Fruit fly (Drosophila melanogaster) whole organism, embryonic: ENCODE data around the gene CG32719.

Source experiments
- Bteb2 ChIP-seq: fragments of 200-800 bp; sonication (Bioruptor generic); optimal IDR thresholded peaks from 2 replicates; lab custom pipeline; 2016; ENCODE audit warnings: missing biosample characterization, missing genetic modification characterization
- CG10431 ChIP-seq: fragments of 200-800 bp; sonication (Bioruptor generic); optimal IDR thresholded peaks from 3 replicates; lab custom pipeline; 2018; ENCODE audit warnings: missing biosample characterization, mild to moderate bottlenecking, missing genetic modification characterization
- CG12104 ChIP-seq: fragments of 200-800 bp; sonication (Bioruptor generic); optimal IDR thresholded peaks from 3 replicates; lab custom pipeline; 2016; ENCODE audit warnings: missing biosample characterization, missing genetic modification characterization
- CG13123 ChIP-seq: fragments of 200-800 bp; sonication (Bioruptor generic); optimal IDR thresholded peaks from 2 replicates; lab custom pipeline; 2016; ENCODE audit warnings: missing biosample characterization, missing genetic modification characterization
- CG13296 ChIP-seq: fragments of 200-800 bp; sonication (Bioruptor generic); optimal IDR thresholded peaks from 3 replicates; lab custom pipeline; 2018; ENCODE audit warnings: missing biosample characterization, mild to moderate bottlenecking, missing genetic modification characterization
- CG13624 ChIP-seq: fragments of 200-800 bp; sonication (Bioruptor generic); optimal IDR thresholded peaks from 2 replicates; lab custom pipeline; 2016; ENCODE audit warnings: missing biosample characterization, missing genetic modification characterization
- CG16863 ChIP-seq: fragments of 200-800 bp; sonication (Bioruptor generic); optimal IDR thresholded peaks from 3 replicates; lab custom pipeline; 2016; ENCODE audit warnings: missing biosample characterization, missing genetic modification characterization
- CG17328 ChIP-seq: fragments of 200-800 bp; sonication (Bioruptor generic); IDR thresholded peaks from 2 replicates; pipeline ENCODE4 v1.3.6; 2022; ENCODE audit warnings: missing biosample characterization, missing genetic modification characterization
- CG2712 ChIP-seq: fragments of 200-800 bp; optimal IDR thresholded peaks from 3 replicates; lab custom pipeline; 2019; ENCODE audit warnings: missing biosample characterization, mild to moderate bottlenecking, missing genetic modification characterization, moderate library complexity
- CG3407 ChIP-seq: fragments of 200-800 bp; sonication (Bioruptor generic); optimal IDR thresholded peaks from 2 replicates; lab custom pipeline; 2018; ENCODE audit warnings: missing biosample characterization, mild to moderate bottlenecking, missing genetic modification characterization
- CG34376 ChIP-seq: fragments of 200-800 bp; sonication (Bioruptor generic); optimal IDR thresholded peaks from 2 replicates; lab custom pipeline; 2018; ENCODE audit warnings: missing biosample characterization, mild to moderate bottlenecking, missing genetic modification characterization
- CG3995 ChIP-seq: fragments of 200-800 bp; sonication (Bioruptor generic); optimal IDR thresholded peaks from 3 replicates; lab custom pipeline; 2016; ENCODE audit warnings: missing biosample characterization, missing genetic modification characterization
- CG4404 ChIP-seq: fragments of 200-800 bp; sonication (Bioruptor generic); IDR thresholded peaks from 2 replicates; pipeline ENCODE4 v1.3.6; 2022; ENCODE audit warnings: missing biosample characterization, missing genetic modification characterization
- CG8944 ChIP-seq: fragments of 200-800 bp; sonication (Bioruptor generic); optimal IDR thresholded peaks from 3 replicates; lab custom pipeline; 2016; ENCODE audit warnings: missing biosample characterization, missing genetic modification characterization
- CkIIα-i1 ChIP-seq: fragments of 200-800 bp; sonication (Bioruptor generic); IDR thresholded peaks from 2 replicates; pipeline ENCODE4 v1.3.6; 2022; ENCODE audit warnings: missing biosample characterization, missing genetic modification characterization
- D ChIP-seq, 2 experiments: fragments of 200-800 bp in 1 of 2; fragments of >200 bp in 1 of 2; sonication (Bioruptor generic) in 1 of 2; optimal IDR thresholded peaks; 2 replicates in 1 of 2; 3 replicates in 1 of 2; lab custom pipeline; 2017; ENCODE audit warnings: mild to moderate bottlenecking in 1 of 2, missing biosample characterization in 1 of 2, missing genetic modification characterization in 1 of 2, missing genetic modification reagents in 1 of 2
- GATAe ChIP-seq: fragments of 200-800 bp; sonication (Bioruptor generic); conservative IDR thresholded peaks from 2 replicates; pipeline ENCODE4 v1.3.6; 2022; ENCODE audit warnings: missing biosample characterization, missing genetic modification characterization
- H15 ChIP-seq: fragments of 200-800 bp; sonication (Bioruptor generic); IDR thresholded peaks from 3 replicates; pipeline ENCODE4 v1.3.6; 2022; ENCODE audit warnings: missing biosample characterization, missing genetic modification characterization
- HLH3B ChIP-seq: fragments of 200-800 bp; sonication (Bioruptor generic); IDR thresholded peaks from 2 replicates; pipeline ENCODE4 v1.3.6; 2022; ENCODE audit warnings: missing biosample characterization, missing genetic modification characterization
- MESR4 ChIP-seq: fragments of 200-800 bp; sonication (Bioruptor generic); optimal IDR thresholded peaks from 2 replicates; lab custom pipeline; 2018; ENCODE audit warnings: missing biosample characterization, mild to moderate bottlenecking, missing genetic modification characterization, moderate library complexity
- Med ChIP-seq: fragments of 200-800 bp; sonication (Bioruptor generic); peaks from one replicate; lab custom pipeline; 2016; ENCODE audit warnings: missing biosample characterization, missing genetic modification characterization, mild to moderate bottlenecking, inconsistent platforms, moderate library complexity
- Meics ChIP-seq: fragments of 200-800 bp; sonication (Bioruptor generic); optimal IDR thresholded peaks from 2 replicates; lab custom pipeline; 2017; ENCODE audit warnings: missing biosample characterization, mild to moderate bottlenecking, missing genetic modification characterization
- NFAT ChIP-seq: fragments of 200-800 bp; sonication (Bioruptor generic); IDR thresholded peaks from 2 replicates; pipeline ENCODE4 v1.3.6; 2022; ENCODE audit warnings: missing biosample characterization, missing genetic modification characterization
- PHDP ChIP-seq: fragments of 200-800 bp; sonication (Bioruptor generic); optimal IDR thresholded peaks from 3 replicates; lab custom pipeline; 2018; ENCODE audit warnings: missing biosample characterization, mild to moderate bottlenecking, missing genetic modification characterization, moderate library complexity
- Sin3A ChIP-seq: fragments of >200 bp; optimal IDR thresholded peaks from 2 replicates; lab custom pipeline; 2018
- Sox100B ChIP-seq: fragments of 200-800 bp; sonication (Bioruptor generic); optimal IDR thresholded peaks from 3 replicates; lab custom pipeline; 2018; ENCODE audit warnings: missing biosample characterization, mild to moderate bottlenecking, missing genetic modification characterization
- Spps ChIP-seq: fragments of 200-800 bp; sonication (Bioruptor generic); optimal IDR thresholded peaks from 2 replicates; lab custom pipeline; 2018; ENCODE audit warnings: missing biosample characterization, mild to moderate bottlenecking, missing genetic modification characterization
- Sry-β ChIP-seq: fragments of 200-800 bp; sonication (Bioruptor generic); optimal IDR thresholded peaks from 2 replicates; lab custom pipeline; 2018; ENCODE audit warnings: missing biosample characterization, mild to moderate bottlenecking, missing genetic modification characterization, moderate library complexity
- az2 ChIP-seq: fragments of 200-800 bp; sonication (Bioruptor generic); optimal IDR thresholded peaks from 3 replicates; lab custom pipeline; 2016; ENCODE audit warnings: missing biosample characterization, missing genetic modification characterization
- btn ChIP-seq: fragments of 200-800 bp; sonication (Bioruptor generic); optimal IDR thresholded peaks from 2 replicates; lab custom pipeline; 2016; ENCODE audit warnings: missing biosample characterization, missing genetic modification characterization
- cato ChIP-seq: fragments of 200-800 bp; sonication (Bioruptor generic); optimal IDR thresholded peaks from 2 replicates; lab custom pipeline; 2016; ENCODE audit warnings: missing biosample characterization, missing genetic modification characterization, borderline replicate concordance
- chinmo ChIP-seq: fragments of 200-800 bp; sonication (Bioruptor generic); IDR thresholded peaks from 4 replicates; pipeline ENCODE4 v1.3.6; 2022; ENCODE audit warnings: missing biosample characterization, missing genetic modification characterization; ENCODE audit not compliant: partially characterized antibody
- chm ChIP-seq: fragments of 200-800 bp; sonication (Bioruptor generic); IDR thresholded peaks from 2 replicates; pipeline ENCODE4 v1.3.6; 2022; ENCODE audit warnings: missing biosample characterization, missing genetic modification characterization
- cwo ChIP-seq: fragments of 200-800 bp; sonication (Bioruptor generic); optimal IDR thresholded peaks from 3 replicates; lab custom pipeline; 2017; ENCODE audit warnings: missing biosample characterization, missing genetic modification characterization, mild to moderate bottlenecking, moderate library complexity, missing genetic modification reagents
- da ChIP-seq: fragments of 200-800 bp; sonication (Bioruptor generic); optimal IDR thresholded peaks from 2 replicates; lab custom pipeline; 2016; ENCODE audit warnings: missing biosample characterization, missing genetic modification characterization
- dmrt11E ChIP-seq: fragments of 200-800 bp; sonication (Bioruptor generic); optimal IDR thresholded peaks from 3 replicates; lab custom pipeline; 2018; ENCODE audit warnings: missing biosample characterization, mild to moderate bottlenecking, missing genetic modification characterization, moderate library complexity
- gcm ChIP-seq: fragments of 200-800 bp; sonication (Bioruptor generic); optimal IDR thresholded peaks from 2 replicates; lab custom pipeline; 2019; ENCODE audit warnings: missing biosample characterization, mild to moderate bottlenecking, missing genetic modification characterization, moderate library complexity
- gt ChIP-seq: fragments of 200-800 bp; sonication (Bioruptor generic); IDR thresholded peaks from 2 replicates; pipeline ENCODE4 v1.3.6; 2022; ENCODE audit warnings: missing biosample characterization, missing genetic modification characterization
- h ChIP-seq: fragments of >200 bp; optimal IDR thresholded peaks from 2 replicates; lab custom pipeline; 2017
- org-1 ChIP-seq: fragments of 200-800 bp; sonication (Bioruptor generic); optimal IDR thresholded peaks from 2 replicates; lab custom pipeline; 2017; ENCODE audit warnings: missing biosample characterization, missing genetic modification characterization
- pan ChIP-seq, 4 experiments: fragments of >200 bp in 3 of 4; fragments of 200-800 bp in 1 of 4; sonication (Bioruptor generic) in 1 of 4; optimal IDR thresholded peaks in 3 of 4; IDR thresholded peaks in 1 of 4; 2 replicates each; pipeline versions ENCODE4 v1.3.6 to Lab custom; 2017 to 2022; ENCODE audit warnings: missing biosample characterization in 2 of 4, missing genetic modification characterization in 2 of 4, mixed read lengths in 1 of 4
- pfk ChIP-seq: fragments of 200-800 bp; sonication (Bioruptor generic); optimal IDR thresholded peaks from 2 replicates; lab custom pipeline; 2018; ENCODE audit warnings: missing biosample characterization, mild to moderate bottlenecking, missing genetic modification characterization, moderate library complexity
- sens-2 ChIP-seq: fragments of 200-800 bp; sonication (Bioruptor generic); IDR thresholded peaks from 2 replicates; pipeline ENCODE4 v1.3.6; 2022; ENCODE audit warnings: missing biosample characterization, missing genetic modification characterization
- sob ChIP-seq: fragments of 200-800 bp; sonication (Bioruptor generic); IDR thresholded peaks from 2 replicates; pipeline ENCODE4 v1.3.6; 2022; ENCODE audit warnings: missing biosample characterization, missing genetic modification characterization
- stwl ChIP-seq: fragments of 200-800 bp; sonication (Bioruptor generic); optimal IDR thresholded peaks from 3 replicates; lab custom pipeline; 2018; ENCODE audit warnings: missing biosample characterization, mild to moderate bottlenecking, missing genetic modification characterization, moderate library complexity
- sug ChIP-seq: fragments of 200-800 bp; optimal IDR thresholded peaks from 2 replicates; lab custom pipeline; 2019; ENCODE audit warnings: missing biosample characterization, mild to moderate bottlenecking, missing genetic modification characterization, moderate library complexity
- tll ChIP-seq, 2 experiments: fragments of 200-800 bp in 1 of 2; fragments of >200 bp in 1 of 2; sonication (Bioruptor generic) in 1 of 2; optimal IDR thresholded peaks; 2 replicates each; lab custom pipeline; 2017 to 2019; ENCODE audit warnings: missing biosample characterization in 2 of 2, missing genetic modification characterization in 2 of 2, mild to moderate bottlenecking in 1 of 2, moderate library complexity in 1 of 2
- usp ChIP-seq: fragments of >200 bp; optimal IDR thresholded peaks from 2 replicates; lab custom pipeline; 2017; ENCODE audit warnings: missing biosample characterization, missing genetic modification characterization
- z ChIP-seq: fragments of 200-800 bp; sonication (Bioruptor generic); IDR thresholded peaks from 3 replicates; pipeline ENCODE4 v1.3.6; 2022; ENCODE audit warnings: missing biosample characterization, missing genetic modification characterization
- zen2 ChIP-seq: fragments of 200-800 bp; sonication (Bioruptor generic); IDR thresholded peaks from 3 replicates; pipeline ENCODE4 v1.3.6; 2022; ENCODE audit warnings: missing biosample characterization, missing genetic modification characterization; ENCODE audit not compliant: partially characterized antibody

The CG32719 gene

dm6 chrX:7553446-7553845, 5.7 kb upstream of the CG32719 start (continued):
- TF ChIP-seq CG2712 (peak; percentile 28), CG16863 (GFP tag; lab: Kevin White, UChicago) (no peak), chinmo (GFP tag; lab: Robert Waterston, UW) (0 out of 4 replicates have a peak, but pooled peaks have one; percentile 18), gt (GFP tag; lab: Robert Waterston, UW) (no peak), cwo (GFP tag; lab: Kevin White, UChicago) (no peak), z (GFP tag; lab: Robert Waterston, UW) (peak; percentile 55; the same call in 1 of the 3 replicates), cato (GFP tag; lab: Kevin White, UChicago) (no peak), PHDP (peak; percentile 47), D (optimal IDR thresholded peaks at IDR 0.05; lab: Kevin White, UChicago) (no peak), D (GFP tag; optimal IDR thresholded peaks at IDR 0.05; lab: Kevin White, UChicago) (peak; percentile 58), Bteb2 (GFP tag; lab: Kevin White, UChicago) (no peak), CG10431 (GFP tag; lab: Kevin White, UChicago) (peak; percentile 38), org-1 (GFP tag; lab: Kevin White, UChicago) (peak; percentile 45), NFAT (GFP tag; lab: Robert Waterston, UW) (no peak), tll (GFP tag; optimal IDR thresholded peaks at IDR 0.05; lab: Kevin White, UChicago) (peak in 1 of 2 experiments; percentile 70), az2 (GFP tag; lab: Kevin White, UChicago) (no peak), CG13624 (GFP tag; lab: Kevin White, UChicago) (no peak), h (lab: Kevin White, UChicago) (no peak), Spps (tag; lab: Kevin White, UChicago) (peak; percentile 23), CG13123 (GFP tag; lab: Kevin White, UChicago) (peak; percentile 16), CG34376 (GFP tag; lab: Kevin White, UChicago) (no peak), chm (peak; percentile 78; the same call in 1 of the 2 replicates), usp (GFP tag; lab: Kevin White, UChicago) (no peak), CG13296 (no peak), CG3995 (GFP tag; lab: Kevin White, UChicago) (no peak), CG8944 (GFP tag; lab: Kevin White, UChicago) (no peak), CG17328 (GFP tag; lab: Robert Waterston, UW) (peak; percentile 50; the same call in 1 of the 2 replicates), sens-2 (no peak), MESR4 (GFP tag; lab: Kevin White, UChicago) (no peak), sob (GFP tag; lab: Robert Waterston, UW) (0 out of 2 replicates have a peak, but pooled peaks have one; percentile 9), CG3407 (GFP tag; lab: Kevin White, UChicago) (peak; percentile 61), Sry-β (GFP tag; lab: Kevin White, UChicago) (no peak), gcm (GFP tag; lab: Kevin White, UChicago) (peak; percentile 57), Sox100B (GFP tag; lab: Kevin White, UChicago) (peak; percentile 64), Sin3A (lab: Kevin White, UChicago) (no peak), dmrt11E (tag; lab: Kevin White, UChicago) (peak; percentile 69), Med (GFP tag; lab: Kevin White, UChicago) (peak; percentile 24), GATAe (no peak), CG4404 (no peak), btn (GFP tag; lab: Kevin White, UChicago) (no peak), da (GFP tag; lab: Kevin White, UChicago) (no peak), H15 (no peak), stwl (tag; lab: Kevin White, UChicago) (peak; percentile 4), zen2 (GFP tag; lab: Robert Waterston, UW) (no peak), pan (optimal IDR thresholded peaks at IDR 0.05; lab: Kevin White, UChicago) (no peak), pan (GFP tag; optimal IDR thresholded peaks at IDR 0.05 in 1 of 2, IDR thresholded peaks at IDR 0.05 in 1 of 2) (peak in 1 of 2 experiments; percentile 40), pfk (GFP tag; lab: Kevin White, UChicago) (no peak), Meics (no peak), CkIIα-i1 (GFP tag; lab: Robert Waterston, UW) (no peak), HLH3B (GFP tag; lab: Robert Waterston, UW) (peak; percentile 40; the same call in 1 of the 2 replicates), sug (tag; lab: Kevin White, UChicago) (no peak), CG12104 (GFP tag; lab: Kevin White, UChicago) (peak; percentile 36)
